Worm (Caenorhabditis elegans) whole organism, late embryonic: ENCODE data around the gene F38B6.4.

Source experiments
- K09A11.1 ChIP-seq: sonication (generic microtip); optimal IDR thresholded peaks from 2 replicates; lab custom pipeline; 2017; ENCODE audit warnings: antibody characterized with exemption, mild to moderate bottlenecking, missing genetic modification characterization, missing compliant biosample characterization; ENCODE audit not compliant: insufficient read depth
- T23F11.4 ChIP-seq: fragments of 200-800 bp; sonication (Bioruptor generic); optimal IDR thresholded peaks from 2 replicates; lab custom pipeline; 2018; ENCODE audit warnings: mild to moderate bottlenecking, missing genetic modification characterization, missing compliant biosample characterization
- ahr-1 ChIP-seq: sonication (generic microtip); optimal IDR thresholded peaks from 2 replicates; lab custom pipeline; 2016; ENCODE audit warnings: missing genetic modification characterization, missing compliant biosample characterization
- ama-1 ChIP-seq: fragments of 150-350 bp; optimal IDR thresholded peaks from 2 replicates; lab custom pipeline; 2014
- ceh-18 ChIP-seq: sonication (generic microtip); optimal IDR thresholded peaks from 2 replicates; lab custom pipeline; 2016; ENCODE audit warnings: missing genetic modification characterization, missing compliant biosample characterization
- ceh-19 ChIP-seq: fragments of 200-800 bp; sonication (Bioruptor generic); optimal IDR thresholded peaks from 2 replicates; lab custom pipeline; 2018; ENCODE audit warnings: mild to moderate bottlenecking, missing genetic modification characterization, missing compliant biosample characterization
- ceh-31 ChIP-seq: sonication (generic microtip); optimal IDR thresholded peaks from 2 replicates; lab custom pipeline; 2016; ENCODE audit warnings: missing genetic modification characterization, missing compliant biosample characterization
- ceh-34 ChIP-seq: sonication (generic microtip); optimal IDR thresholded peaks from 2 replicates; lab custom pipeline; 2016; ENCODE audit warnings: mild to moderate bottlenecking, missing genetic modification characterization, missing compliant biosample characterization
- ceh-48 ChIP-seq: sonication (generic microtip); optimal IDR thresholded peaks from 2 replicates; lab custom pipeline; 2016; ENCODE audit warnings: missing genetic modification characterization, inconsistent platforms, missing compliant biosample characterization
- ceh-9 ChIP-seq: sonication (generic microtip); optimal IDR thresholded peaks from 2 replicates; lab custom pipeline; 2016; ENCODE audit warnings: mild to moderate bottlenecking, missing genetic modification characterization, inconsistent platforms, missing compliant biosample characterization
- elt-2 ChIP-seq: sonication (generic microtip); optimal IDR thresholded peaks from 2 replicates; lab custom pipeline; 2016; ENCODE audit warnings: missing genetic modification reagents, missing genetic modification characterization, missing compliant biosample characterization
- elt-4 ChIP-seq: sonication (generic microtip); optimal IDR thresholded peaks from 2 replicates; lab custom pipeline; 2016; ENCODE audit warnings: missing genetic modification characterization, missing compliant biosample characterization
- ets-4 ChIP-seq: sonication (generic microtip); optimal IDR thresholded peaks from 2 replicates; lab custom pipeline; 2016; ENCODE audit warnings: missing genetic modification characterization, missing compliant biosample characterization
- hlh-13 ChIP-seq: fragments of 200-800 bp; sonication (Bioruptor generic); optimal IDR thresholded peaks from 2 replicates; lab custom pipeline; 2018; ENCODE audit warnings: mild to moderate bottlenecking, missing genetic modification characterization, missing compliant biosample characterization
- hlh-15 ChIP-seq: sonication (generic microtip); optimal IDR thresholded peaks from 2 replicates; lab custom pipeline; 2016; ENCODE audit warnings: missing genetic modification characterization, missing compliant biosample characterization
- hlh-6 ChIP-seq: sonication (generic microtip); optimal IDR thresholded peaks from 2 replicates; lab custom pipeline; 2016; ENCODE audit warnings: missing genotype, missing genetic modification characterization, missing compliant biosample characterization
- hlh-8 ChIP-seq: sonication (generic microtip); optimal IDR thresholded peaks from 2 replicates; lab custom pipeline; 2016; ENCODE audit warnings: missing genotype, missing genetic modification characterization, missing compliant biosample characterization
- lin-11 ChIP-seq: fragments of 200-800 bp; sonication (Bioruptor generic); optimal IDR thresholded peaks from 2 replicates; lab custom pipeline; 2018; ENCODE audit warnings: mild to moderate bottlenecking, missing genetic modification characterization, missing compliant biosample characterization
- madf-2 ChIP-seq: sonication (generic microtip); optimal IDR thresholded peaks from 2 replicates; lab custom pipeline; 2017; ENCODE audit warnings: missing genetic modification characterization, missing compliant biosample characterization
- nhr-11 ChIP-seq: fragments of 150-350 bp; optimal IDR thresholded peaks from 2 replicates; lab custom pipeline; 2014; ENCODE audit warnings: missing biosample characterization, missing genetic modification characterization
- nhr-232 ChIP-seq: sonication (generic microtip); optimal IDR thresholded peaks from 2 replicates; lab custom pipeline; 2016; ENCODE audit warnings: missing genetic modification characterization, missing compliant biosample characterization
- npax-4 ChIP-seq: sonication (generic microtip); optimal IDR thresholded peaks from 2 replicates; lab custom pipeline; 2016; ENCODE audit warnings: missing genetic modification characterization, missing compliant biosample characterization
- pha-2 ChIP-seq: sonication (generic microtip); optimal IDR thresholded peaks from 2 replicates; lab custom pipeline; 2017; ENCODE audit warnings: mild to moderate bottlenecking, missing genetic modification characterization, missing compliant biosample characterization
- pqm-1 ChIP-seq: sonication (generic microtip); optimal IDR thresholded peaks from 2 replicates; lab custom pipeline; 2016; ENCODE audit warnings: missing genetic modification characterization, missing compliant biosample characterization
- pros-1 ChIP-seq: fragments of 150-350 bp; optimal IDR thresholded peaks from 2 replicates; lab custom pipeline; 2014; ENCODE audit warnings: missing biosample characterization, missing genetic modification reagents, missing genetic modification characterization
- ref-2 ChIP-seq: sonication (generic microtip); optimal IDR thresholded peaks from 2 replicates; lab custom pipeline; 2016; ENCODE audit warnings: missing genetic modification characterization, missing compliant biosample characterization
- sdc-2 ChIP-seq: sonication (generic microtip); optimal IDR thresholded peaks from 2 replicates; lab custom pipeline; 2016; ENCODE audit warnings: missing genotype, missing genetic modification characterization, missing compliant biosample characterization
- sox-2 ChIP-seq: fragments of 200-800 bp; sonication (Bioruptor generic); IDR thresholded peaks from 2 replicates; pipeline ENCODE4 v1.3.6; 2022; ENCODE audit warnings: missing genetic modification reagents, missing genetic modification characterization, missing compliant biosample characterization
- sox-4 ChIP-seq: sonication (generic microtip); optimal IDR thresholded peaks from 2 replicates; lab custom pipeline; 2017; ENCODE audit warnings: mild to moderate bottlenecking, missing genetic modification characterization, inconsistent platforms, missing compliant biosample characterization
- tbx-2 ChIP-seq: sonication (generic microtip); optimal IDR thresholded peaks from 2 replicates; lab custom pipeline; 2016; ENCODE audit warnings: missing genetic modification characterization, missing compliant biosample characterization
- tbx-7 ChIP-seq: sonication (generic microtip); optimal IDR thresholded peaks from 2 replicates; lab custom pipeline; 2016; ENCODE audit warnings: missing genotype, missing genetic modification characterization, missing compliant biosample characterization
- unc-3 ChIP-seq, 2 experiments: fragments of 200-800 bp in 1 of 2; sonication (Bioruptor generic) in 1 of 2; sonication (generic microtip) in 1 of 2; conservative IDR thresholded peaks in 1 of 2; optimal IDR thresholded peaks in 1 of 2; 2 replicates each; pipeline versions ENCODE4 v1.3.6 to Lab custom; 2016 to 2022; ENCODE audit warnings: missing compliant biosample characterization in 2 of 2, missing genetic modification characterization in 2 of 2, missing genetic modification reagents in 1 of 2
- unc-42 ChIP-seq: sonication (generic microtip); optimal IDR thresholded peaks from 2 replicates; lab custom pipeline; 2016; ENCODE audit warnings: missing genotype, missing genetic modification characterization, missing compliant biosample characterization
- zip-5 ChIP-seq: sonication (generic microtip); optimal IDR thresholded peaks from 2 replicates; lab custom pipeline; 2016; ENCODE audit warnings: missing genetic modification characterization, missing compliant biosample characterization
- ztf-16 ChIP-seq: sonication (generic microtip); optimal IDR thresholded peaks from 2 replicates; lab custom pipeline; 2017; ENCODE audit warnings: missing genetic modification characterization, missing compliant biosample characterization

Gene F38B6.4

ce11 chrX:6674333-6674919 is at the start of gene F38B6.4:
F38B6.4 (plus strand) TSS chrX:6674869.
- TF ChIP-seq ceh-18 (tag; lab: Kevin White, UChicago) (no peak), pros-1 (tag; lab: Kevin White, UChicago) (no peak), ceh-19 (no peak), ceh-9 (tag; lab: Kevin White, UChicago) (no peak), ceh-31 (tag; lab: Kevin White, UChicago) (no peak), nhr-232 (no peak), ets-4 (tag; lab: Kevin White, UChicago) (no peak), ceh-34 (no peak)
- TF ChIP-seq, all 69 proteins: peak for 0

ce11 chrX:6625275-6625674 is 49.4 kb upstream of the F38B6.4 start:
- TF ChIP-seq ceh-19 (no peak), ref-2 (tag; lab: Kevin White, UChicago) (peak; percentile 36), T23F11.4 (GFP tag; lab: Kevin White, UChicago) (no peak), hlh-8 (tag; lab: Kevin White, UChicago) (no peak), sox-4 (tag; lab: Kevin White, UChicago) (no peak), tbx-2 (tag; lab: Kevin White, UChicago) (peak; percentile 46), elt-2 (tag; lab: Kevin White, UChicago) (peak; percentile 63), ztf-16 (tag; lab: Kevin White, UChicago) (no peak)

ce11 chrX:6630645-6631044 is 44.0 kb upstream of the F38B6.4 start:
- TF ChIP-seq tbx-7: no peak
- TF ChIP-seq nhr-11 (tag; lab: Kevin White, UChicago): no peak
- TF ChIP-seq elt-4: no peak
- TF ChIP-seq ref-2 (tag; lab: Kevin White, UChicago): no peak
- TF ChIP-seq unc-3 (GFP tag; conservative IDR thresholded peaks at IDR 0.05; lab: Robert Waterston, UW): no peak
- no peak for TF ChIP-seq unc-3 (tag; optimal IDR thresholded peaks at IDR 0.05; lab: Kevin White, UChicago)
- TF ChIP-seq unc-42: no peak
- TF ChIP-seq lin-11 (tag; lab: Kevin White, UChicago): no peak
- TF ChIP-seq sox-2: no peak
- TF ChIP-seq npax-4 (tag; lab: Kevin White, UChicago): no peak
- TF ChIP-seq ceh-48 (tag; lab: Kevin White, UChicago): no peak
- no peak for TF ChIP-seq tbx-2 (tag; lab: Kevin White, UChicago)
- TF ChIP-seq hlh-6 (tag; lab: Kevin White, UChicago): no peak
- TF ChIP-seq pqm-1 (tag; lab: Kevin White, UChicago): no peak
- TF ChIP-seq K09A11.1 (tag; lab: Kevin White, UChicago): no peak
- no peak for TF ChIP-seq pha-2 (tag; lab: Kevin White, UChicago)
- TF ChIP-seq ets-4 (tag; lab: Kevin White, UChicago): no peak
- TF ChIP-seq ama-1 (lab: Kevin White, UChicago): no peak
- TF ChIP-seq hlh-15 (tag; lab: Kevin White, UChicago): no peak
- TF ChIP-seq madf-2 (tag; lab: Kevin White, UChicago): no peak
- TF ChIP-seq T23F11.4 (GFP tag; lab: Kevin White, UChicago): no peak

ce11 chrX:6631437-6631836 is 43.2 kb upstream of the F38B6.4 start, which contains the start of gene aexr-2:
aexr-2 (minus strand) TSS chrX:6631537.
- TF ChIP-seq ahr-1 (tag; lab: Kevin White, UChicago) (no peak), unc-42 (no peak), hlh-13 (no peak), sdc-2 (tag; lab: Kevin White, UChicago) (no peak), zip-5 (tag; lab: Kevin White, UChicago) (no peak), pros-1 (tag; lab: Kevin White, UChicago) (no peak)
